Fruit fly (Drosophila melanogaster) whole organism, embryonic: ENCODE results near the gene CG14036.

Experiments used
- B-H1 ChIP-seq: fragments of 200-800 bp; sonication (Bioruptor generic); IDR thresholded peaks from 3 replicates; pipeline ENCODE4 v1.3.6; 2022; ENCODE audit warnings: missing biosample characterization, missing genetic modification characterization
- CG11247 ChIP-seq: fragments of 200-800 bp; sonication (Bioruptor generic); IDR thresholded peaks from 2 replicates; pipeline ENCODE4 v1.3.6; 2022; ENCODE audit warnings: missing biosample characterization, missing genetic modification characterization
- CG11723 ChIP-seq: fragments of 200-800 bp; sonication (Bioruptor generic); optimal IDR thresholded peaks from 2 replicates; lab custom pipeline; 2017; ENCODE audit warnings: missing biosample characterization, mild to moderate bottlenecking, missing genetic modification characterization
- CG12155 ChIP-seq: fragments of 200-800 bp; sonication (Bioruptor generic); optimal IDR thresholded peaks from 3 replicates; lab custom pipeline; 2016; ENCODE audit warnings: missing biosample characterization, missing genetic modification characterization
- CG16815 ChIP-seq: fragments of 200-800 bp; sonication (Bioruptor generic); optimal IDR thresholded peaks from 3 replicates; lab custom pipeline; 2017; ENCODE audit warnings: missing biosample characterization, mild to moderate bottlenecking, missing genetic modification characterization
- CG17359 ChIP-seq: fragments of 200-800 bp; sonication (Bioruptor generic); optimal IDR thresholded peaks from 3 replicates; lab custom pipeline; 2018; ENCODE audit warnings: missing biosample characterization, mild to moderate bottlenecking, missing genetic modification characterization, moderate library complexity
- CG17829 ChIP-seq: fragments of 200-800 bp; optimal IDR thresholded peaks from 2 replicates; lab custom pipeline; 2019; ENCODE audit warnings: missing biosample characterization, mild to moderate bottlenecking, missing genetic modification characterization, moderate library complexity
- CG32532 ChIP-seq: fragments of 200-800 bp; sonication (Bioruptor generic); IDR thresholded peaks from 2 replicates; pipeline ENCODE4 v1.3.6; 2022; ENCODE audit warnings: missing biosample characterization, missing genetic modification characterization
- CG4424 ChIP-seq: fragments of 200-800 bp; sonication (Bioruptor generic); optimal IDR thresholded peaks from 3 replicates; lab custom pipeline; 2016; ENCODE audit warnings: missing biosample characterization, missing genetic modification characterization
- CG6683 ChIP-seq: fragments of 200-800 bp; sonication (Bioruptor generic); optimal IDR thresholded peaks from 2 replicates; lab custom pipeline; 2017; ENCODE audit warnings: missing biosample characterization, mild to moderate bottlenecking, missing genetic modification characterization, missing genetic modification reagents
- CG6813 ChIP-seq: fragments of 200-800 bp; sonication (Bioruptor generic); optimal IDR thresholded peaks from 2 replicates; lab custom pipeline; 2017; ENCODE audit warnings: missing biosample characterization, missing genetic modification characterization, mild to moderate bottlenecking, moderate library complexity, missing genetic modification reagents
- CG7271 ChIP-seq: fragments of 200-800 bp; sonication (Bioruptor generic); optimal IDR thresholded peaks from 2 replicates; lab custom pipeline; 2018; ENCODE audit warnings: missing biosample characterization, mild to moderate bottlenecking, missing genetic modification characterization, moderate library complexity
- CG7745 ChIP-seq: fragments of 200-800 bp; sonication (Bioruptor generic); optimal IDR thresholded peaks from 2 replicates; lab custom pipeline; 2018; ENCODE audit warnings: missing biosample characterization, mild to moderate bottlenecking, missing genetic modification characterization, moderate library complexity
- CG9932 ChIP-seq: fragments of 200-800 bp; sonication (Bioruptor generic); IDR thresholded peaks from 2 replicates; pipeline ENCODE4 v1.3.6; 2022; ENCODE audit warnings: missing biosample characterization, missing genetic modification characterization
- Doc2 ChIP-seq: fragments of 200-800 bp; sonication (Bioruptor generic); IDR thresholded peaks from 2 replicates; pipeline ENCODE4 v1.3.6; 2022; ENCODE audit warnings: missing biosample characterization, missing genetic modification characterization
- H15 ChIP-seq: fragments of 200-800 bp; sonication (Bioruptor generic); IDR thresholded peaks from 3 replicates; pipeline ENCODE4 v1.3.6; 2022; ENCODE audit warnings: missing biosample characterization, missing genetic modification characterization
- HLHmδ ChIP-seq: fragments of 200-800 bp; sonication (Bioruptor generic); optimal IDR thresholded peaks from 2 replicates; lab custom pipeline; 2018; ENCODE audit warnings: missing biosample characterization, mild to moderate bottlenecking, missing genetic modification characterization, moderate library complexity
- HmgZ ChIP-seq: fragments of 200-800 bp; sonication (Bioruptor generic); optimal IDR thresholded peaks from 2 replicates; lab custom pipeline; 2018; ENCODE audit warnings: missing biosample characterization, mild to moderate bottlenecking, missing genetic modification characterization
- Hr3 ChIP-seq: fragments of 200-800 bp; sonication (Bioruptor generic); optimal IDR thresholded peaks from 3 replicates; lab custom pipeline; 2016; ENCODE audit warnings: missing biosample characterization, missing genetic modification characterization
- Hr51 ChIP-seq, 2 experiments: fragments of 200-800 bp; sonication (Bioruptor generic); optimal IDR thresholded peaks; 2 replicates in 1 of 2; 3 replicates in 1 of 2; lab custom pipeline; 2016 to 2018; ENCODE audit warnings: missing biosample characterization in 2 of 2, missing genetic modification characterization in 2 of 2, mild to moderate bottlenecking in 1 of 2, moderate library complexity in 1 of 2
- Lhr ChIP-seq: fragments of 200-800 bp; sonication (Bioruptor generic); optimal IDR thresholded peaks from 3 replicates; lab custom pipeline; 2017; ENCODE audit warnings: mild to moderate bottlenecking, missing biosample characterization, missing genetic modification reagents, missing genetic modification characterization
- Meics ChIP-seq: fragments of 200-800 bp; sonication (Bioruptor generic); optimal IDR thresholded peaks from 2 replicates; lab custom pipeline; 2017; ENCODE audit warnings: missing biosample characterization, mild to moderate bottlenecking, missing genetic modification characterization
- Nf-YC ChIP-seq: fragments of 200-800 bp; optimal IDR thresholded peaks from 3 replicates; lab custom pipeline; 2019; ENCODE audit warnings: missing biosample characterization, mild to moderate bottlenecking, missing genetic modification characterization, moderate library complexity
- Rfx ChIP-seq: fragments of 200-800 bp; sonication (Bioruptor generic); IDR thresholded peaks from 2 replicates; pipeline ENCODE4 v1.3.6; 2022; ENCODE audit warnings: missing biosample characterization, missing genetic modification characterization
- Sry-δ ChIP-seq: fragments of 200-800 bp; sonication (Bioruptor generic); optimal IDR thresholded peaks from 2 replicates; lab custom pipeline; 2016; ENCODE audit warnings: missing biosample characterization, missing genetic modification characterization
- Trl ChIP-seq, 3 experiments: fragments of >200 bp in 2 of 3; fragments of 200-800 bp in 1 of 3; sonication (Bioruptor generic) in 1 of 3; optimal IDR thresholded peaks; 2 replicates in 1 of 3; 3 replicates in 2 of 3; lab custom pipeline; 2016 to 2017; ENCODE audit warnings: missing biosample characterization in 1 of 3, missing genetic modification characterization in 1 of 3
- Xrp1 ChIP-seq: fragments of 200-800 bp; sonication (Bioruptor generic); IDR thresholded peaks from 2 replicates; pipeline ENCODE4 v1.3.6; 2022; ENCODE audit warnings: missing biosample characterization, missing genetic modification characterization
- ato ChIP-seq: fragments of 200-800 bp; sonication (Bioruptor generic); IDR thresholded peaks from 2 replicates; pipeline ENCODE4 v1.3.6; 2022; ENCODE audit warnings: missing biosample characterization, missing genetic modification characterization; ENCODE audit not compliant: partially characterized antibody
- chif ChIP-seq, 2 experiments: fragments of 200-800 bp; sonication (Bioruptor generic); optimal IDR thresholded peaks; 3 replicates each; lab custom pipeline; 2016; ENCODE audit warnings: missing biosample characterization in 2 of 2, missing genetic modification characterization in 2 of 2
- chinmo ChIP-seq: fragments of 200-800 bp; sonication (Bioruptor generic); IDR thresholded peaks from 4 replicates; pipeline ENCODE4 v1.3.6; 2022; ENCODE audit warnings: missing biosample characterization, missing genetic modification characterization; ENCODE audit not compliant: partially characterized antibody
- dpn ChIP-seq, 2 experiments: fragments of 200-800 bp; sonication (Bioruptor generic); optimal IDR thresholded peaks; 3 replicates each; lab custom pipeline; 2016; ENCODE audit warnings: missing biosample characterization in 2 of 2, missing genetic modification characterization in 2 of 2
- grau ChIP-seq: fragments of 200-800 bp; optimal IDR thresholded peaks from 3 replicates; lab custom pipeline; 2019; ENCODE audit warnings: missing biosample characterization, mild to moderate bottlenecking, missing genetic modification characterization, moderate library complexity
- hbn ChIP-seq: fragments of 200-800 bp; sonication (Bioruptor generic); IDR thresholded peaks from 2 replicates; pipeline ENCODE4 v1.3.6; 2022; ENCODE audit warnings: missing biosample characterization, missing genetic modification characterization; ENCODE audit not compliant: partially characterized antibody
- jing ChIP-seq: fragments of 200-800 bp; sonication (Bioruptor generic); optimal IDR thresholded peaks from 2 replicates; lab custom pipeline; 2018; ENCODE audit warnings: missing biosample characterization, mild to moderate bottlenecking, missing genetic modification characterization
- lilli ChIP-seq: fragments of 200-800 bp; sonication (Bioruptor generic); optimal IDR thresholded peaks from 3 replicates; lab custom pipeline; 2016; ENCODE audit warnings: missing biosample characterization, missing genetic modification characterization
- lola ChIP-seq, 3 experiments: fragments of >200 bp in 2 of 3; fragments of 200-800 bp in 1 of 3; sonication (Bioruptor generic) in 1 of 3; optimal IDR thresholded peaks; 2 replicates each; lab custom pipeline; 2017 to 2019; ENCODE audit warnings: missing biosample characterization in 3 of 3, missing genetic modification characterization in 3 of 3, mild to moderate bottlenecking in 1 of 3, moderate library complexity in 1 of 3
- luna ChIP-seq: fragments of 200-800 bp; sonication (Bioruptor generic); optimal IDR thresholded peaks from 2 replicates; lab custom pipeline; 2016; ENCODE audit warnings: missing biosample characterization, missing genetic modification characterization
- odd ChIP-seq: fragments of 200-800 bp; sonication (Bioruptor generic); optimal IDR thresholded peaks from 2 replicates; lab custom pipeline; 2017; ENCODE audit warnings: missing biosample characterization, mild to moderate bottlenecking, missing genetic modification characterization
- peb ChIP-seq: fragments of 200-800 bp; sonication (Bioruptor generic); IDR thresholded peaks from 2 replicates; pipeline ENCODE4 v1.3.6; 2022; ENCODE audit warnings: missing biosample characterization, missing genetic modification characterization
- phol ChIP-seq: fragments of 200-800 bp; sonication (Bioruptor generic); optimal IDR thresholded peaks from 3 replicates; lab custom pipeline; 2018; ENCODE audit warnings: missing biosample characterization, mild to moderate bottlenecking, missing genetic modification characterization, moderate library complexity
- pita ChIP-seq: fragments of 200-800 bp; sonication (Bioruptor generic); optimal IDR thresholded peaks from 2 replicates; lab custom pipeline; 2017; ENCODE audit warnings: missing biosample characterization, mild to moderate bottlenecking, missing genetic modification characterization
- ranshi ChIP-seq: fragments of 200-800 bp; sonication (Bioruptor generic); IDR thresholded peaks from 2 replicates; pipeline ENCODE4 v1.3.6; 2022; ENCODE audit warnings: missing biosample characterization, missing genetic modification characterization
- run ChIP-seq: fragments of 200-800 bp; sonication (Bioruptor generic); optimal IDR thresholded peaks from 3 replicates; lab custom pipeline; 2018; ENCODE audit warnings: missing biosample characterization, mild to moderate bottlenecking, missing genetic modification characterization
- scrt ChIP-seq: fragments of 200-800 bp; sonication (Bioruptor generic); optimal IDR thresholded peaks from 2 replicates; lab custom pipeline; 2018; ENCODE audit warnings: missing biosample characterization, mild to moderate bottlenecking, missing genetic modification characterization, moderate library complexity
- sens ChIP-seq: fragments of 200-800 bp; sonication (Bioruptor generic); peaks from one replicate; lab custom pipeline; 2016; ENCODE audit warnings: missing biosample characterization, missing genetic modification characterization
- shn ChIP-seq: fragments of 200-800 bp; sonication (Bioruptor generic); optimal IDR thresholded peaks from 3 replicates; lab custom pipeline; 2016; ENCODE audit warnings: missing biosample characterization, missing genetic modification characterization
- sim ChIP-seq: fragments of 200-800 bp; sonication (Bioruptor generic); IDR thresholded peaks from 2 replicates; pipeline ENCODE4 v1.3.6; 2022; ENCODE audit warnings: missing biosample characterization, missing genetic modification characterization
- wor ChIP-seq: fragments of 200-800 bp; sonication (Bioruptor generic); IDR thresholded peaks from 2 replicates; pipeline ENCODE4 v1.3.6; 2022; ENCODE audit warnings: missing biosample characterization, missing genetic modification characterization

CG14036 gene

dm6 chr2L:5059645-5060254 lies 4.9 kb upstream of the CG14036 start, which contains the start of gene Rpn11 (continued):
- peak; percentile 44 for TF ChIP-seq CG16815
- TF ChIP-seq ato (GFP tag; lab: Robert Waterston, UW), result no peak
- peak; percentile 35; the same call in 1 of the 2 replicates for TF ChIP-seq hbn
- peak; percentile 38; the same call in 1 of the 2 replicates for TF ChIP-seq Xrp1 (GFP tag; lab: Robert Waterston, UW)
- TF ChIP-seq lilli (GFP tag; lab: Kevin White, UChicago), result peak; percentile 59
- TF ChIP-seq CG12155 (GFP tag; lab: Kevin White, UChicago), result peak; percentile 71
- peak; percentile 95 for TF ChIP-seq sens (GFP tag; lab: Kevin White, UChicago)
- no peak for TF ChIP-seq luna
- TF ChIP-seq CG4424 (GFP tag; lab: Kevin White, UChicago), result peak; percentile 69
- TF ChIP-seq shn, result peak; percentile 7
- no peak for TF ChIP-seq run
- peak in 1 of 3 experiments; percentile 80 for TF ChIP-seq lola (GFP tag; optimal IDR thresholded peaks at IDR 0.05; lab: Kevin White, UChicago)
- TF ChIP-seq CG17359 (tag; lab: Kevin White, UChicago), result peak; percentile 53
- peak; percentile 15 for TF ChIP-seq scrt (GFP tag; lab: Kevin White, UChicago)
- no peak for TF ChIP-seq CG6813 (GFP tag; lab: Kevin White, UChicago)
- no peak for TF ChIP-seq wor (GFP tag; lab: Robert Waterston, UW)
- TF ChIP-seq dpn (GFP tag; optimal IDR thresholded peaks at IDR 0.05; lab: Kevin White, UChicago), result peak; percentile 51 to 75
- no peak for TF ChIP-seq HLHmδ (GFP tag; lab: Kevin White, UChicago)
- TF ChIP-seq Nf-YC (tag; lab: Kevin White, UChicago), result peak; percentile 75
- TF ChIP-seq CG6683 (GFP tag; lab: Kevin White, UChicago), result no peak
- peak; percentile 74 for TF ChIP-seq Hr3 (GFP tag; lab: Kevin White, UChicago)
- TF ChIP-seq Trl (optimal IDR thresholded peaks at IDR 0.05; lab: Kevin White, UChicago), result no peak
- peak; percentile 54 for TF ChIP-seq Trl (GFP tag; optimal IDR thresholded peaks at IDR 0.05; lab: Kevin White, UChicago)
- peak; percentile 0 for TF ChIP-seq odd (GFP tag; lab: Kevin White, UChicago)
- no peak for TF ChIP-seq CG7745 (tag; lab: Kevin White, UChicago)
- TF ChIP-seq chif (GFP tag; optimal IDR thresholded peaks at IDR 0.05; lab: Kevin White, UChicago), result peak; percentile 16 to 47
- peak; percentile 52; the same call in 1 of the 2 replicates for TF ChIP-seq Rfx
- TF ChIP-seq CG32532 (GFP tag; lab: Robert Waterston, UW), result no peak; the same call in 1 of the 2 replicates
- TF ChIP-seq CG11247, result no peak
- no peak for TF ChIP-seq Doc2
- TF ChIP-seq Meics, result peak; percentile 64
- TF ChIP-seq jing, result no peak
- peak in 1 of 2 experiments; percentile 61 for TF ChIP-seq Hr51 (GFP tag; optimal IDR thresholded peaks at IDR 0.05; lab: Kevin White, UChicago)
- peak; percentile 72 for TF ChIP-seq CG17829 (tag; lab: Kevin White, UChicago)
- peak; percentile 40 for TF ChIP-seq HmgZ
- TF ChIP-seq CG11723 (GFP tag; lab: Kevin White, UChicago), result peak; percentile 30
- 0 out of 2 replicates have a peak, but pooled peaks have one; percentile 5 for TF ChIP-seq ranshi
- TF ChIP-seq CG9932 (GFP tag; lab: Robert Waterston, UW), result peak; percentile 63
- TF ChIP-seq phol (tag; lab: Kevin White, UChicago), result peak; percentile 77
- TF ChIP-seq CG7271 (tag; lab: Kevin White, UChicago), result no peak
- no peak for TF ChIP-seq H15 (GFP tag; lab: Robert Waterston, UW)
- no peak for TF ChIP-seq sim
- peak; percentile 41; the same call in 1 of the 3 replicates for TF ChIP-seq B-H1 (GFP tag; lab: Robert Waterston, UW)
- TF ChIP-seq grau, result peak; percentile 74
- no peak for TF ChIP-seq peb
- no peak for TF ChIP-seq chinmo (GFP tag; lab: Robert Waterston, UW)
- TF ChIP-seq Lhr (GFP tag; lab: Kevin White, UChicago), result peak; percentile 43
- peak; percentile 51 for TF ChIP-seq Sry-δ (GFP tag; lab: Kevin White, UChicago)
- TF ChIP-seq pita (GFP tag; lab: Kevin White, UChicago), result no peak
